Worm (Caenorhabditis elegans) whole organism, late embryonic: ENCODE results near the gene B0416.4.

Source experiments
- C08G9.2 ChIP-seq: sonication (generic microtip); optimal IDR thresholded peaks from 2 replicates; lab custom pipeline; 2016; ENCODE audit warnings: mild to moderate bottlenecking, missing genetic modification characterization, moderate library complexity, missing compliant biosample characterization
- C38D4.7 ChIP-seq: fragments of 200-800 bp; sonication (Bioruptor generic); optimal IDR thresholded peaks from 2 replicates; lab custom pipeline; 2018; ENCODE audit warnings: mild to moderate bottlenecking, missing genetic modification characterization, moderate library complexity, missing compliant biosample characterization
- K02D7.2 ChIP-seq: sonication (generic microtip); optimal IDR thresholded peaks from 2 replicates; lab custom pipeline; 2017; ENCODE audit warnings: mild to moderate bottlenecking, missing genetic modification characterization, missing compliant biosample characterization
- Y22D7AL.16 ChIP-seq: sonication (generic microtip); optimal IDR thresholded peaks from 2 replicates; lab custom pipeline; 2016; ENCODE audit warnings: missing genetic modification characterization, missing compliant biosample characterization
- ceh-19 ChIP-seq: fragments of 200-800 bp; sonication (Bioruptor generic); optimal IDR thresholded peaks from 2 replicates; lab custom pipeline; 2018; ENCODE audit warnings: mild to moderate bottlenecking, missing genetic modification characterization, missing compliant biosample characterization
- ceh-2 ChIP-seq: sonication (generic microtip); optimal IDR thresholded peaks from 2 replicates; lab custom pipeline; 2016; ENCODE audit warnings: missing genotype, missing genetic modification characterization, missing compliant biosample characterization
- ceh-24 ChIP-seq: sonication (generic microtip); optimal IDR thresholded peaks from 2 replicates; lab custom pipeline; 2016; ENCODE audit warnings: mild to moderate bottlenecking, missing genetic modification characterization, missing compliant biosample characterization
- ceh-45 ChIP-seq: fragments of 200-800 bp; sonication (Bioruptor generic); IDR thresholded peaks from 2 replicates; pipeline ENCODE4 v1.3.6; 2022; ENCODE audit warnings: missing genetic modification reagents, missing genetic modification characterization, missing compliant biosample characterization
- ceh-48 ChIP-seq: sonication (generic microtip); optimal IDR thresholded peaks from 2 replicates; lab custom pipeline; 2016; ENCODE audit warnings: missing genetic modification characterization, inconsistent platforms, missing compliant biosample characterization
- che-1 ChIP-seq: sonication (generic microtip); optimal IDR thresholded peaks from 2 replicates; lab custom pipeline; 2016; ENCODE audit warnings: mild to moderate bottlenecking, missing genetic modification characterization, missing compliant biosample characterization
- dmd-4 ChIP-seq: sonication (generic microtip); optimal IDR thresholded peaks from 2 replicates; lab custom pipeline; 2016; ENCODE audit warnings: borderline replicate concordance, missing genetic modification characterization, missing compliant biosample characterization
- dve-1 ChIP-seq: sonication (generic microtip); optimal IDR thresholded peaks from 2 replicates; lab custom pipeline; 2017; ENCODE audit warnings: antibody characterized with exemption, mild to moderate bottlenecking, missing genetic modification characterization, missing compliant biosample characterization
- elt-2 ChIP-seq: sonication (generic microtip); optimal IDR thresholded peaks from 2 replicates; lab custom pipeline; 2016; ENCODE audit warnings: missing genetic modification reagents, missing genetic modification characterization, missing compliant biosample characterization
- elt-4 ChIP-seq: sonication (generic microtip); optimal IDR thresholded peaks from 2 replicates; lab custom pipeline; 2016; ENCODE audit warnings: missing genetic modification characterization, missing compliant biosample characterization
- ets-4 ChIP-seq: sonication (generic microtip); optimal IDR thresholded peaks from 2 replicates; lab custom pipeline; 2016; ENCODE audit warnings: missing genetic modification characterization, missing compliant biosample characterization
- fkh-6 ChIP-seq: sonication (generic microtip); optimal IDR thresholded peaks from 2 replicates; lab custom pipeline; 2016; ENCODE audit warnings: missing genetic modification characterization, missing compliant biosample characterization
- gmeb-2 ChIP-seq: sonication (generic microtip); optimal IDR thresholded peaks from 2 replicates; lab custom pipeline; 2016; ENCODE audit warnings: missing genetic modification characterization, inconsistent platforms, missing compliant biosample characterization
- hlh-13 ChIP-seq: fragments of 200-800 bp; sonication (Bioruptor generic); optimal IDR thresholded peaks from 2 replicates; lab custom pipeline; 2018; ENCODE audit warnings: mild to moderate bottlenecking, missing genetic modification characterization, missing compliant biosample characterization
- hlh-15 ChIP-seq: sonication (generic microtip); optimal IDR thresholded peaks from 2 replicates; lab custom pipeline; 2016; ENCODE audit warnings: missing genetic modification characterization, missing compliant biosample characterization
- hlh-30 ChIP-seq: sonication (generic microtip); optimal IDR thresholded peaks from 2 replicates; lab custom pipeline; 2017; ENCODE audit warnings: antibody characterized with exemption, missing genetic modification characterization, missing compliant biosample characterization; ENCODE audit not compliant: insufficient read depth
- hlh-8 ChIP-seq: sonication (generic microtip); optimal IDR thresholded peaks from 2 replicates; lab custom pipeline; 2016; ENCODE audit warnings: missing genotype, missing genetic modification characterization, missing compliant biosample characterization
- mec-3 ChIP-seq: sonication (generic microtip); optimal IDR thresholded peaks from 2 replicates; lab custom pipeline; 2016; ENCODE audit warnings: borderline replicate concordance, missing genetic modification characterization, missing compliant biosample characterization
- nfya-1 ChIP-seq: sonication (generic microtip); optimal IDR thresholded peaks from 2 replicates; lab custom pipeline; 2017; ENCODE audit warnings: missing genetic modification characterization, mild to moderate bottlenecking, missing compliant biosample characterization, antibody characterized with exemption, moderate library complexity
- nhr-11 ChIP-seq: fragments of 150-350 bp; optimal IDR thresholded peaks from 2 replicates; lab custom pipeline; 2014; ENCODE audit warnings: missing biosample characterization, missing genetic modification characterization
- pha-4 ChIP-seq: fragments of 150-350 bp; optimal IDR thresholded peaks from 2 replicates; lab custom pipeline; 2018; ENCODE audit warnings: missing biosample characterization, missing genetic modification reagents, missing genetic modification characterization
- ref-2 ChIP-seq: sonication (generic microtip); optimal IDR thresholded peaks from 2 replicates; lab custom pipeline; 2016; ENCODE audit warnings: missing genetic modification characterization, missing compliant biosample characterization
- sdc-2 ChIP-seq: sonication (generic microtip); optimal IDR thresholded peaks from 2 replicates; lab custom pipeline; 2016; ENCODE audit warnings: missing genotype, missing genetic modification characterization, missing compliant biosample characterization
- sox-2 ChIP-seq: fragments of 200-800 bp; sonication (Bioruptor generic); IDR thresholded peaks from 2 replicates; pipeline ENCODE4 v1.3.6; 2022; ENCODE audit warnings: missing genetic modification reagents, missing genetic modification characterization, missing compliant biosample characterization
- sox-4 ChIP-seq: sonication (generic microtip); optimal IDR thresholded peaks from 2 replicates; lab custom pipeline; 2017; ENCODE audit warnings: mild to moderate bottlenecking, missing genetic modification characterization, inconsistent platforms, missing compliant biosample characterization
- tbx-2 ChIP-seq: sonication (generic microtip); optimal IDR thresholded peaks from 2 replicates; lab custom pipeline; 2016; ENCODE audit warnings: missing genetic modification characterization, missing compliant biosample characterization
- ttx-3 ChIP-seq: sonication (generic microtip); optimal IDR thresholded peaks from 2 replicates; lab custom pipeline; 2016; ENCODE audit warnings: missing genetic modification reagents, missing genetic modification characterization, missing compliant biosample characterization
- unc-86 ChIP-seq: sonication (generic microtip); optimal IDR thresholded peaks from 2 replicates; lab custom pipeline; 2016; ENCODE audit warnings: missing genetic modification characterization, missing compliant biosample characterization
- zip-5 ChIP-seq: sonication (generic microtip); optimal IDR thresholded peaks from 2 replicates; lab custom pipeline; 2016; ENCODE audit warnings: missing genetic modification characterization, missing compliant biosample characterization

Gene B0416.4

ce11 chrX:9268373-9268772, 10.4 kb upstream of the B0416.4 start:
- no peak for TF ChIP-seq unc-86 (tag; lab: Kevin White, UChicago)
- TF ChIP-seq sox-4, result no peak
- TF ChIP-seq ttx-3 (tag; lab: Kevin White, UChicago), result no peak
- TF ChIP-seq sdc-2, result no peak
- TF ChIP-seq ceh-2 (tag; lab: Kevin White, UChicago), result no peak
- no peak for TF ChIP-seq hlh-13
- TF ChIP-seq K02D7.2 (tag; lab: Kevin White, UChicago), result no peak
- no peak for TF ChIP-seq ceh-48 (tag; lab: Kevin White, UChicago)
- TF ChIP-seq hlh-30, result no peak
- TF ChIP-seq gmeb-2 (tag; lab: Kevin White, UChicago), result no peak
- no peak for TF ChIP-seq sox-2 (GFP tag; lab: Robert Waterston, UW)
- no peak for TF ChIP-seq tbx-2 (tag; lab: Kevin White, UChicago)
- TF ChIP-seq ceh-24 (tag; lab: Kevin White, UChicago), result no peak
- no peak for TF ChIP-seq hlh-15 (tag; lab: Kevin White, UChicago)
- TF ChIP-seq, all 69 proteins: peak for 0

ce11 chrX:9270753-9271152, 8.0 kb upstream of the B0416.4 start, which contains the start of gene B0416.5:
TSS of gene B0416.5 (minus strand) at chrX:9270853.
- no peak for TF ChIP-seq dmd-4 (tag; lab: Kevin White, UChicago)
- TF ChIP-seq ceh-48 (tag; lab: Kevin White, UChicago), result no peak
- no peak for TF ChIP-seq hlh-8 (tag; lab: Kevin White, UChicago)
- no peak for TF ChIP-seq elt-2
- TF ChIP-seq C38D4.7 (GFP tag; lab: Kevin White, UChicago), result no peak
- TF ChIP-seq che-1 (tag; lab: Kevin White, UChicago), result no peak
- TF ChIP-seq dve-1 (tag; lab: Kevin White, UChicago), result no peak
- TF ChIP-seq mec-3, result no peak
- TF ChIP-seq sox-4, result no peak
- TF ChIP-seq fkh-6 (tag; lab: Kevin White, UChicago), result no peak
- TF ChIP-seq nhr-11 (tag; lab: Kevin White, UChicago), result no peak

ce11 chrX:9271886-9272285, 6.9 kb upstream of the B0416.4 start:
- TF ChIP-seq elt-2, result peak; percentile 96
- TF ChIP-seq elt-4 (tag; lab: Kevin White, UChicago), result no peak
- TF ChIP-seq ceh-19 (GFP tag; lab: Kevin White, UChicago), result no peak
- no peak for TF ChIP-seq pha-4 (tag; lab: Kevin White, UChicago)
- no peak for TF ChIP-seq ref-2 (tag; lab: Kevin White, UChicago)
- TF ChIP-seq C38D4.7 (GFP tag; lab: Kevin White, UChicago), result no peak
- no peak for TF ChIP-seq nfya-1
- no peak for TF ChIP-seq Y22D7AL.16 (tag; lab: Kevin White, UChicago)

- no peak for TF ChIP-seq ets-4 (tag; lab: Kevin White, UChicago)
- no peak for TF ChIP-seq ceh-45 (GFP tag; lab: Robert Waterston, UW)
- no peak for TF ChIP-seq C08G9.2 (tag; lab: Kevin White, UChicago)
- TF ChIP-seq zip-5 (tag; lab: Kevin White, UChicago), result no peak
- TF ChIP-seq fkh-6 (tag; lab: Kevin White, UChicago), result no peak
These were observed 4.2 kb upstream of the B0416.4 start, which contains the start of gene B0416.10 for ce11 chrX:9274574-9274973. TSS of gene B0416.10 (minus strand) at chrX:9274674.

ce11 chrX:9283026-9283425, 4.3 kb downstream of the B0416.4 start, which contains the start of gene B0416.11:
TSS of gene B0416.11 (minus strand) at chrX:9283126.
- TF ChIP-seq gmeb-2 (tag; lab: Kevin White, UChicago), result no peak
